Worm (Caenorhabditis elegans): ENCODE data around the gene Y71H2AR.2.

DNA sequence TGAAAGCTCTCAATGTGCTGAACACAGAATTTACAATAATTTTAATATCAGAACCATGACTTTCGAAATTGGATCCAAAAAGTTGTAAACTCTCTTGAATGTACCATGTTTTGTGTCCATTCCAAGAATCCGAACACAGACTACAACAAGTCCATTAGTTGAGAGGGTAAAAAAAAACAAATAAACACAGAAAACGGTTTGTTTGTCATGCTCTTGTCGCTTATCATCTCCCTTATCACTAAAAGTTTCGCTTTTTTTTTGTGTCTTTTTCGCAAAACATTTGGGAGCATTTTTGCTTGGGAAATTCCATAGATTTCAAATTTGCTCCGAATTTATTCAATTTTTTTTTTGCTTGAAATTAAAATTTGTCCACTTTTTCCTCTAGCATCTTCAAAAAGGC is 28.8 kb upstream of the Y71H2AR.2 start:
- TF ChIP-seq pha-4 (GFP tag; IDR thresholded peaks at IDR 0.05) (no peak), pha-4 (tag; optimal IDR thresholded peaks at IDR 0.05) (no peak), dpl-1 (GFP tag; optimal IDR thresholded peaks at IDR 0.05) (no peak), lin-39 (tag; optimal IDR thresholded peaks at IDR 0.05) (no peak), Y75B8A.6 (GFP tag; IDR thresholded peaks at IDR 0.05) (no peak), ctbp-1 (GFP tag; IDR thresholded peaks at IDR 0.05) (no peak), ceh-62 (tag; optimal IDR thresholded peaks at IDR 0.05) (no peak), ceh-32 (tag; optimal IDR thresholded peaks at IDR 0.05; ENCODE audit: poor library complexity) (no peak), dmd-6 (GFP tag; IDR thresholded peaks at IDR 0.05) (peak; percentile 48), set-16 (GFP tag; IDR thresholded peaks at IDR 0.05) (no peak), ztf-11 (tag; optimal IDR thresholded peaks at IDR 0.05) (no peak)

Data from whole organism, L4 larva.